Worm (Caenorhabditis elegans) whole organism, L4 larva: ENCODE results near the gene ins-5.

Experiments
- lin-29 ChIP-seq: fragments of 200-800 bp; sonication (Bioruptor generic); IDR thresholded peaks from 2 replicates; pipeline ENCODE4 v1.3.6; 2022; ENCODE audit warnings: missing genetic modification reagents, missing genetic modification characterization, missing compliant biosample characterization
- madf-9 ChIP-seq: fragments of 200-800 bp; sonication (Bioruptor generic); conservative IDR thresholded peaks from 2 replicates; pipeline ENCODE4 v1.3.6; 2022; ENCODE audit warnings: missing genetic modification reagents, missing genetic modification characterization, missing compliant biosample characterization
- nhr-102 ChIP-seq: sonication (generic microtip); optimal IDR thresholded peaks from 2 replicates; lab custom pipeline; 2016; ENCODE audit warnings: mild to moderate bottlenecking, missing genetic modification characterization, moderate library complexity, missing compliant biosample characterization
- spr-1 ChIP-seq: sonication (generic microtip); optimal IDR thresholded peaks from 2 replicates; lab custom pipeline; 2016; ENCODE audit warnings: mild to moderate bottlenecking, missing genetic modification characterization, missing compliant biosample characterization

Gene ins-5

ce11 chrII:6047639-6048159 lies 50.3 kb downstream of the ins-5 start, which contains the start of the genes R12C12.6 and ran-5 (continued):
- TF ChIP-seq nhr-102 (tag; lab: Kevin White, UChicago) (peak; percentile 86), madf-9 (GFP tag; lab: Robert Waterston, UW) (0 out of 2 replicates have a peak, but pooled peaks have one; percentile 37), spr-1 (tag; lab: Kevin White, UChicago) (peak; percentile 74), lin-29 (GFP tag; lab: Robert Waterston, UW) (0 out of 2 replicates have a peak, but pooled peaks have one; percentile 34)
